Worm (Caenorhabditis elegans): Measurements from ENCODE around the gene math-41.

DNA sequence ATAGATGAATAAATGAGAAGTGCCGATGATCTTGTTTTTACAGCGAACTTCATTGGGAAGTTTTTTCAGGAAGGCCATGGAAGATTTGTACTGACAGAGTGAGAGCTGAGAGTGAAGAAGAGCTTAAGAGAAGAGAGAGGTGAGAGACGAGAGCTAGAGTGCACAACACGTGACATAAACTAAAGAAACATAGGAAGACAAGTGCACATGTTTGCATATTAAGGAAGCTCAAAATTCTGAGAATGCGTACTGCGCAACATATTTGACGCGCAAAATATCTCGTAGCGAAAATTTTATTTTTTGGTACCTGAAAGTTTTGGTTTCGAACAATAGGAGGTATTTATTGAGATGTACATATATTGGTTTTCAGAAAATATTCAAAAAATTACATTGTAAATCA is 16.2 kb upstream of the math-41 start, which contains the start of gene C08F1.8:
- TF ChIP-seq skn-1 (tag; optimal IDR thresholded peaks at IDR 0.05) (no peak), nhr-25 (tag; optimal IDR thresholded peaks at IDR 0.05) (no peak), snpc-4 (tag; optimal IDR thresholded peaks at IDR 0.05) (no peak)

All from whole organism, L2 larva.